Worm (Caenorhabditis elegans): ENCODE results near the gene ZC155.2.

The ZC155.2 gene

ce11 chrIII:5230415-5230814, 11.6 kb downstream of the ZC155.2 start, which contains the start of gene prmt-5 (continued):
- TF ChIP-seq nhr-77 (tag; optimal IDR thresholded peaks at IDR 0.05), result peak; percentile 22
- TF ChIP-seq skn-1 (tag; optimal IDR thresholded peaks at IDR 0.05), result no peak
- TF ChIP-seq nhr-11 (tag; optimal IDR thresholded peaks at IDR 0.05), result peak; percentile 17
- TF ChIP-seq nhr-76 (tag; optimal IDR thresholded peaks at IDR 0.05), result no peak

DNA sequence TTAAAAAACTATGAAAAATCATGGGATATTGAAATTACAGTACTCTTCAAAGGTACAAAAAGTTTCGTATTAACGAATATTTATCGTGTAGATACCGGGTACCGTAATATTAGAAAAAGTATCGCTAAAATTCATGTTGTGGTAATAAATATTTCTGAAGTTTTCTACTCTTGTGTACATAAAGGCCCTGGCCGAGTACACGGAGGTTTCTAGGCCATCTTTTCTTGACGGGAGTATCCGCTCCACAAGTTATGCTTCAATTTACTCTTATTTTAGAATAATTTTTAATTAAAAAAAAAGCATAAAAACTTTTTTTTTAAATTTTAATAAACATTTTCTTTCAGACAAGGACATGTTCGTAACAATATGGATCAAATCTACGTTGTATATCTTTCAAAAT, 14.4 kb downstream of the ZC155.2 start:
- TF ChIP-seq daf-12 (tag; optimal IDR thresholded peaks at IDR 0.05) (no peak), pha-4 (tag; optimal IDR thresholded peaks at IDR 0.05) (peak; percentile 68)

DNA sequence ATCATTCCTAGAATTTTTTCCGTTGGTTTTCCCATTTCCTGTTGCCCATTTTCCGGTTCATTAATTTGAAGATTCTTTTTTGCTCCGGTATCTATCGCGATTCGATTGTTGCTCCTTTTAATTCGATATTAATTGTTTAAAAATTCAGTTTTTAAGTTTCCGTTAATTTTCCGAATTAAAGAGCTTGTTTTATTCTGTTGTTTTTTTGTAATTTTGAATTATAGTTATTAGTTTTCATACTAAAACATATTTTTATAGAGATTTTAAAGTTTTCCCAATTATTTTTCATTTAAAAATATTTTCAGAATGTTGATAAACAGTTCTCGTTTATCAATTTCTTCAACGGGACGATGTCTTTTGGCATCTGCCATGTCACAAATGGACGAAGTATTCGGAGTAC, 15.5 kb downstream of the ZC155.2 start, which contains the start of gene mrps-26:
TSS of gene mrps-26 (plus strand) at position 301 of the 400 bp plus-strand sequence.
- no peak for TF ChIP-seq unc-39 (tag; optimal IDR thresholded peaks at IDR 0.05)
- no peak for TF ChIP-seq nfya-1 (tag; optimal IDR thresholded peaks at IDR 0.05; ENCODE audit: insufficient read depth)
- no peak for TF ChIP-seq nhr-25 (tag; optimal IDR thresholded peaks at IDR 0.05)
- no peak for TF ChIP-seq R02D3.7 (tag; optimal IDR thresholded peaks at IDR 0.05)
- TF ChIP-seq ztf-4 (tag; optimal IDR thresholded peaks at IDR 0.05), result no peak
- no peak for TF ChIP-seq elt-2 (tag; optimal IDR thresholded peaks at IDR 0.05)
- TF ChIP-seq elt-3 (tag; optimal IDR thresholded peaks at IDR 0.05), result no peak
- TF ChIP-seq ceh-82 (tag; optimal IDR thresholded peaks at IDR 0.05), result no peak
- TF ChIP-seq nhr-28 (tag; optimal IDR thresholded peaks at IDR 0.05), result no peak
- no peak for TF ChIP-seq lin-15B (tag; optimal IDR thresholded peaks at IDR 0.05)

DNA sequence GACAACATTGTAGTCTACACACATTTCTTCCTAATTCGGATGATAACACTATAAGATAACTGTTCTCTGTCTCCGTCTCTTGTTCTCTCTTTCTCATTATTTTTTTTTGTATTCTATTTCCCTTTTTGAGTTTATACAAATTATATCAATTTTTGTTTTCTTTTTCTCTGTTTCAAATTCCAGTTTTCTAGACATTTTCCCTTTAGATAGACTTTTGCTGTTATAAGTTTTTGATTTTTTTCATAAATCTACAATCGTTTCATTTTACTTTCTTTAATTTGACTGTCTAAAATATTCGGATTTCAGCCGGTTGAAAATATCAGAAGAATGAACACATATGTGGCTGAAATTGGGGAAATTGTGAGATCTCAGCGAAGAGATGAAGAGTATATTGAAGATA, 17.3 kb downstream of the ZC155.2 start, which contains the start of gene prx-10:
TSS of gene prx-10 (plus strand) at position 301 of the 400 bp plus-strand sequence.
- TF ChIP-seq lin-39 (tag; optimal IDR thresholded peaks at IDR 0.05), result no peak
- no peak for TF ChIP-seq daf-12 (tag; optimal IDR thresholded peaks at IDR 0.05)
- TF ChIP-seq ceh-82 (tag; optimal IDR thresholded peaks at IDR 0.05), result no peak
- no peak for TF ChIP-seq aly-2 (tag; optimal IDR thresholded peaks at IDR 0.05)
- TF ChIP-seq unc-39 (tag; optimal IDR thresholded peaks at IDR 0.05), result no peak
- peak; percentile 24 for TF ChIP-seq elt-2 (tag; optimal IDR thresholded peaks at IDR 0.05)
- TF ChIP-seq fos-1 (tag; optimal IDR thresholded peaks at IDR 0.05), result no peak

DNA sequence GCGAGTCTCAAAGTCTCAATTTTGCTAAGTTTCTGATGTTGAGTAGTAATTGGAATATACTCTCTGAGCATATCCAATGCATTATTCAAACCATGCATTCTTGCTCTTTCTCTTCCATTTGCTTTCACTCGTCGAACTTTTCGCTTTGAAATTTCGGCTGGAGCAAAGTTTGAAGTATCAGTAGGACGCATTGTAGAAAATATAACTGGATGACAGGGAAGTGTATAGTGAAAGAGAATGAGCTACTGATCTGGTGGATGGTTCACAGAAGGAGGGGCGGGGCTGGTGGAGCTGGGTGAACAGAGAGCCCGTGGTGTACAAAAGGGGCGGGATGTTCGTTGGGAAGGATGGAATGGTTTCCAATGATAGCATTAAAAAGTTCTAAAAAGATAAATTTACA, 23.1 kb downstream of the ZC155.2 start:
- TF ChIP-seq aly-2 (tag; optimal IDR thresholded peaks at IDR 0.05), result no peak
- TF ChIP-seq nhr-23 (tag; optimal IDR thresholded peaks at IDR 0.05), result no peak
- no peak for TF ChIP-seq nhr-43 (tag; optimal IDR thresholded peaks at IDR 0.05; ENCODE audit: poor library complexity, severe bottlenecking)
- no peak for TF ChIP-seq pha-4 (tag; optimal IDR thresholded peaks at IDR 0.05)
- TF ChIP-seq ztf-4 (tag; optimal IDR thresholded peaks at IDR 0.05), result no peak
- no peak for TF ChIP-seq egl-27 (tag; optimal IDR thresholded peaks at IDR 0.05)

DNA sequence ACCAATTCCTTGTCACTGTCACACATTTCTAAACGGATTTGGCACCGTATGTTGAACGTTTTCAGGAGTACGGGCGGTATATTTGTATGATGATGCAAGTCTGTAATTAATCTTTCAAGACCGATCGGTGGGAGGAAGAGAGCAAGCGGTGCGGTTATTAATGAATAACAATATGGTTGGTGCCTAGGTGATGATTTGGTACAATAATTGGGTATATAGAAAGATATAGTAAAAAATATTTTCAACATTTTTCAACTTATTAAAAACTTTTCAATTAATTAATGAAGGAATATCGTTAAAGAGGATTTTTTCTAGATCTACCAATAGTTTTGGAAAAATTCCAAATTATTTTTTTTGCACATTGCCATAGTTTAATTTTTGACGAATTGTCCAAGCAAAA, 25.8 kb downstream of the ZC155.2 start, which contains the start of gene cnd-1:
TSS of gene cnd-1 (minus strand) at position 101 of the 400 bp plus-strand sequence.
- no peak for TF ChIP-seq sea-2 (GFP tag; optimal IDR thresholded peaks at IDR 0.05)
- no peak for TF ChIP-seq fos-1 (tag; optimal IDR thresholded peaks at IDR 0.05)
- no peak for TF ChIP-seq hmg-11 (tag; optimal IDR thresholded peaks at IDR 0.05)
- TF ChIP-seq nhr-237 (tag; optimal IDR thresholded peaks at IDR 0.05), result no peak
- TF ChIP-seq ztf-11 (tag; optimal IDR thresholded peaks at IDR 0.05), result no peak
- no peak for TF ChIP-seq tbx-2 (tag; optimal IDR thresholded peaks at IDR 0.05)
- TF ChIP-seq ama-1 (optimal IDR thresholded peaks at IDR 0.05), result no peak

DNA sequence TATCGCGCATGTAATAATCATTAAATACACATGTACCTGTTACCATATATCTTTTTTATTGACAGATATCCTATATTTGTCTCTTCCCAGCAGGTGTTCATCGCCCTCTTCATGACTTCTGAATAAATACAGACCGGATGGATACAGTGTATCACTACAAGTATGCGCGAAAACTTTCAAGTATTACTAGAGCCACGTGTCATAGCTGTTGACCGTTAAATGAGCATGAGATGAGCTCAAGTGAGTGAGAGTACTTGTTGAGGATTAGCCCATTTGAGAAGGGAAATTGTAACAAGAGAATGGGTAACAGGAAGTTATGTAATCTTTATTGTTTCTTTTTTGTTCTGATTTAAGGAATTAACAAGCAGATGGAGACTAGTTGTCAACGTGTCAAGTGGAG, 26.3 kb downstream of the ZC155.2 start:
- TF ChIP-seq eor-1 (tag; optimal IDR thresholded peaks at IDR 0.05) (no peak), fkh-2 (tag; optimal IDR thresholded peaks at IDR 0.05) (no peak), ZK546.5 (tag; optimal IDR thresholded peaks at IDR 0.05) (no peak), ztf-11 (tag; optimal IDR thresholded peaks at IDR 0.05) (no peak), pqm-1 (tag; optimal IDR thresholded peaks at IDR 0.05) (no peak), mml-1 (tag; optimal IDR thresholded peaks at IDR 0.05) (no peak), jun-1 (tag; optimal IDR thresholded peaks at IDR 0.05) (no peak), nhr-237 (tag; optimal IDR thresholded peaks at IDR 0.05) (no peak), elt-2 (tag; optimal IDR thresholded peaks at IDR 0.05) (no peak), egl-5 (tag; optimal IDR thresholded peaks at IDR 0.05) (no peak), unc-62 (GFP tag; optimal IDR thresholded peaks at IDR 0.05) (no peak), nhr-67 (tag; optimal IDR thresholded peaks at IDR 0.05) (no peak), ceh-28 (tag; optimal IDR thresholded peaks at IDR 0.05) (no peak), elt-3 (tag; optimal IDR thresholded peaks at IDR 0.05) (no peak), zag-1 (tag; optimal IDR thresholded peaks at IDR 0.05) (no peak), nhr-77 (tag; optimal IDR thresholded peaks at IDR 0.05) (no peak)

Data from whole organism, L3 larva.